Worm (Caenorhabditis elegans) whole organism, midembryonic: Measurements from ENCODE around the gene C05C10.8.

Experiments used
- T22C8.4 ChIP-seq: fragments of 200-800 bp; sonication (Bioruptor generic); IDR thresholded peaks from 2 replicates; pipeline ENCODE4 v1.3.6; 2022; ENCODE audit warnings: missing genetic modification characterization, missing compliant biosample characterization
- cog-1 ChIP-seq: sonication (generic microtip); optimal IDR thresholded peaks from 2 replicates; lab custom pipeline; 2016; ENCODE audit warnings: missing genetic modification characterization, missing compliant biosample characterization
- flt-1 ChIP-seq: fragments of 200-800 bp; sonication (Bioruptor generic); IDR thresholded peaks from 2 replicates; pipeline ENCODE4 v1.3.6; 2022; ENCODE audit warnings: missing genetic modification characterization, missing compliant biosample characterization
- klf-2 ChIP-seq: fragments of 200-800 bp; sonication (Bioruptor generic); conservative IDR thresholded peaks from 2 replicates; pipeline ENCODE4 v1.3.6; 2022; ENCODE audit warnings: missing genetic modification reagents, missing genetic modification characterization, missing compliant biosample characterization
- med-1 ChIP-seq: sonication (generic microtip); optimal IDR thresholded peaks from 2 replicates; lab custom pipeline; 2017; ENCODE audit warnings: missing genetic modification characterization, mild to moderate bottlenecking, missing compliant biosample characterization, antibody characterized with exemption, missing genetic modification reagents; ENCODE audit not compliant: insufficient read depth
- ref-1 ChIP-seq: fragments of 200-800 bp; sonication (Bioruptor generic); conservative IDR thresholded peaks from 2 replicates; pipeline ENCODE4 v1.3.6; 2022; ENCODE audit warnings: missing genetic modification reagents, missing genetic modification characterization, missing compliant biosample characterization
- tab-1 ChIP-seq: fragments of 200-800 bp; sonication (Bioruptor generic); IDR thresholded peaks from 2 replicates; pipeline ENCODE4 v1.3.6; 2022; ENCODE audit warnings: missing genetic modification characterization, missing compliant biosample characterization
- ztf-23 ChIP-seq: fragments of 200-800 bp; sonication (Bioruptor generic); IDR thresholded peaks from 2 replicates; pipeline ENCODE4 v1.3.6; 2022; ENCODE audit warnings: missing genetic modification reagents, missing genetic modification characterization, missing compliant biosample characterization
- ztf-29 ChIP-seq: fragments of 200-800 bp; sonication (Bioruptor generic); IDR thresholded peaks from 2 replicates; pipeline ENCODE4 v1.3.6; 2022; ENCODE audit warnings: missing genetic modification reagents, missing genetic modification characterization, missing compliant biosample characterization

C05C10.8 gene

DNA sequence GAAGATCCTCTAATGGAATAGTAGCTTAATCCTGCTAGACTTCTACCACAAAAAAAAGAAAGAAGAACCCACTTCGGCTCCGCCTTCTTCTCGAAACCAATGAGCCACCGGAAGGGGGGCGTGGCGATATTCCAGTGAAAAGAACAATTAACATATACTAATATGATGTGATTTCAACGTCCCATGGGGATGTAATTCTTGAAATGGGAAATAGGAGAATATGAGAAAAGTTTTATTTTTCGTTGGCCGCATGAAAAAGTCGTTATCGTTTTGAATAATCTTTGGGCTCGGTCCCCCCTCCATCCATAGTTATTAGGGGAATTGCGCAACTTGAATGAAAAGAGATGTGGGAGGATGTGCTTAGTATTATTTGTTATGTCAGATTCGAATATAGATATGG lies 17.5 kb downstream of the C05C10.8 start, which contains the start of gene unc-4:
Gene unc-4 (minus strand): TSS at position 101 of the 400 bp plus-strand sequence.
- TF ChIP-seq ref-1 (GFP tag; lab: Robert Waterston, UW) (no peak), klf-2 (no peak), flt-1 (GFP tag; lab: Robert Waterston, UW) (no peak), ztf-29 (no peak), cog-1 (no peak), ztf-23 (GFP tag; lab: Robert Waterston, UW) (no peak)

DNA sequence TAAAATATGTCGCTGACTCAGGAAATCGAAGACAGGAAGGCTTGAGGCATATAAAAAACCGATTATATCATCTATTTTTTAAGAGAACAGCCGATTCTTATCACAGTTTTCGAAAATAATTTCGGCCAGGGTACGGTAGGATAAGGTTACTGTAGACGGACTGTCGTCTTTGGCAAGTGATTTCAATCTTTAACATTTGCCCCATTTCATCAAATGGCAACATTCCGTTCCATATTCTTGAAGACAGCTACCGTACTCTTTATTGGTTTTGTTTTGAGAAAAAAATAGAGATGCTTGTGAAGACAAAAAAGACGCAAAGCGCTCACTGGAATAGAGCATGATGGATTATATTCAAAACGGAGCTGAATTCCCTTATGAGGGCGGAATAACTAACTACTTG lies 19.1 kb downstream of the C05C10.8 start:
- TF ChIP-seq ztf-29, result no peak
- no peak for TF ChIP-seq ref-1 (GFP tag; lab: Robert Waterston, UW)
- TF ChIP-seq tab-1 (GFP tag; lab: Robert Waterston, UW), result no peak
- TF ChIP-seq cog-1, result no peak
- no peak for TF ChIP-seq flt-1 (GFP tag; lab: Robert Waterston, UW)
- no peak for TF ChIP-seq T22C8.4 (GFP tag; lab: Robert Waterston, UW)
- TF ChIP-seq med-1 (GFP tag; lab: Kevin White, UChicago), result no peak
- TF ChIP-seq klf-2, result no peak
- TF ChIP-seq ztf-23 (GFP tag; lab: Robert Waterston, UW), result no peak

DNA sequence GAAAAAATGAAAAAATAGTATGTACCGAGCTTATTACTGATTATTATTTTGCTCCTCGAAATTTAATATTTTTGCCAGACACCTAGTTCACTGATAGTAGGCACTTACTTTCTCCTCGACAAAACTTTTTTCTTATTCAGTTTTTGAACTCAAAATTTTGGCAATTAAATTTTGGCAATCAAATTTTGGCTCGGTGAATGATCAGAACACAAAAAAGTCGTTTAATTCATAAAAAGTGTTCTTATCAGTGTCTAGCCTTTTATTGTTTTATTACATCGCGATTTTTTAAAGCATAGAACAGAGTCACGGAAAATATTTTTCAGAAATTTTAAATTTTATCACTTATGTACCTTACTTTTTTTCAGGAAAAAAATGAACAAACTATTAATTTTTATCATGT lies 22.6 kb downstream of the C05C10.8 start:
- no peak for TF ChIP-seq flt-1 (GFP tag; lab: Robert Waterston, UW)
- TF ChIP-seq klf-2, result no peak
- no peak for TF ChIP-seq tab-1 (GFP tag; lab: Robert Waterston, UW)
- no peak for TF ChIP-seq ztf-29
- no peak for TF ChIP-seq ztf-23 (GFP tag; lab: Robert Waterston, UW)
- no peak for TF ChIP-seq ref-1 (GFP tag; lab: Robert Waterston, UW)
- no peak for TF ChIP-seq T22C8.4 (GFP tag; lab: Robert Waterston, UW)
- no peak for TF ChIP-seq med-1 (GFP tag; lab: Kevin White, UChicago)
- TF ChIP-seq cog-1, result no peak

DNA sequence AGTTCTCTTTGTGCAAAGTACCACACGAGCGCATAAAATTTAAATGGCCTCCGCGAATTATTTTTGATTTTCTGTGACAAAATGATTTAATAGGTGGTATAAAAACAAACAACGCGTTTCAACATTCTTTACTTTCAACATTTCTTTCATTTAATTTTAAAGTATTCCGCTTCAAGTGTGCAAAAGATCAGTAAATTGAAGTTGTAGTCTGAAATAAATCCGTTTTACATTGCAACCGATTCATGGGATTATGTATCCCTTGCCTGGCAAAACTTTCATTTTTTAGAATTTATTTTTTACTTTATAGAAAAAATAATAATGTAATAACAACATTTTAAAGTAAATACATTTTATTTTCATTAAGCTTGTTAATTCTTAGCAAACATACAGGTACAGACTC lies 23.4 kb downstream of the C05C10.8 start, which contains the start of gene F26C11.1:
Gene F26C11.1 (plus strand): TSS at position 301 of the 400 bp plus-strand sequence.
- no peak for TF ChIP-seq cog-1
- TF ChIP-seq flt-1 (GFP tag; lab: Robert Waterston, UW), result no peak
- no peak for TF ChIP-seq klf-2
- no peak for TF ChIP-seq ref-1 (GFP tag; lab: Robert Waterston, UW)
- TF ChIP-seq med-1 (GFP tag; lab: Kevin White, UChicago), result no peak
- TF ChIP-seq ztf-23 (GFP tag; lab: Robert Waterston, UW), result no peak

DNA sequence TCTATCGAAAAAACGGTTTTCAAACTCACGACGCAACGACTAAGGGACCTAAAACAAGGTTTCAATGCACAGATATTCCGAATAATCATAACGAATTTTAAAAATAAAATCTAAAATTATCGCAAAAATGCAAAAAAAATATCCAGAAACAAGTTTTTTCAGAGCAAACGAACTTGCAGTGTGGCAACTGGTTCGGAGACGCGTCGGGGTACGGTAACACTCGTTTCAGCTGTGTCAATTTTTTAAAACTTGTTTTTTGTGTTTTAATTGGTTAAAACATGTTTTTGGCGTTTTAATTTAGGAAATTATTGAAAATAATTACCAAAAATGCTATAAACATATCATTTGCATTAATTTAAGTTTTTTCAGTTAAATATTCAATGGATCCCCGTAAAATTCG lies 25.4 kb downstream of the C05C10.8 start, which contains the start of gene C08H9.16:
Gene C08H9.16 (plus strand): TSS at position 370 of the 400 bp plus-strand sequence.
- TF ChIP-seq med-1 (GFP tag; lab: Kevin White, UChicago) (no peak), ztf-23 (GFP tag; lab: Robert Waterston, UW) (no peak)

DNA sequence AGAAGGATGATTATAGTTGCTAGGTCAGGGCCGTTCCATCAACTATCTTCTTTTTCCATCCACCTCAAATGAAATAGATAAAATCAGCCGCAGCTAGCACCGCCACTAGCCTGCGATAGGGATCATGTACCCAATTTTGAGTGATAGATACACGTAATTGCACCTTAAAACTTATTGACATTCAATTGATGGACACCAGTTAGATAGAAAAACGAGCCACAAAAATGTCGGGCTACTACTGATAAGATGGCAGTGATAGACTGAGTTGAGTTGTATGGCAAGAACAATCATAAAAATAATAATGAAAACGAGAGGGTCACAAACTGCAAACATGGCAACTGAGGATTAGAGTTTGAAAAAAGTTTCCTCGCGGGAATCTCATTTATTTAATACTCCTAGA lies 26.0 kb downstream of the C05C10.8 start:
- no peak for TF ChIP-seq klf-2
- TF ChIP-seq tab-1 (GFP tag; lab: Robert Waterston, UW), result no peak
- TF ChIP-seq T22C8.4 (GFP tag; lab: Robert Waterston, UW), result no peak
- no peak for TF ChIP-seq ref-1 (GFP tag; lab: Robert Waterston, UW)
- TF ChIP-seq flt-1 (GFP tag; lab: Robert Waterston, UW), result no peak
- TF ChIP-seq ztf-29, result no peak
- TF ChIP-seq cog-1, result no peak
- TF ChIP-seq ztf-23 (GFP tag; lab: Robert Waterston, UW), result no peak
- TF ChIP-seq med-1 (GFP tag; lab: Kevin White, UChicago), result no peak

DNA sequence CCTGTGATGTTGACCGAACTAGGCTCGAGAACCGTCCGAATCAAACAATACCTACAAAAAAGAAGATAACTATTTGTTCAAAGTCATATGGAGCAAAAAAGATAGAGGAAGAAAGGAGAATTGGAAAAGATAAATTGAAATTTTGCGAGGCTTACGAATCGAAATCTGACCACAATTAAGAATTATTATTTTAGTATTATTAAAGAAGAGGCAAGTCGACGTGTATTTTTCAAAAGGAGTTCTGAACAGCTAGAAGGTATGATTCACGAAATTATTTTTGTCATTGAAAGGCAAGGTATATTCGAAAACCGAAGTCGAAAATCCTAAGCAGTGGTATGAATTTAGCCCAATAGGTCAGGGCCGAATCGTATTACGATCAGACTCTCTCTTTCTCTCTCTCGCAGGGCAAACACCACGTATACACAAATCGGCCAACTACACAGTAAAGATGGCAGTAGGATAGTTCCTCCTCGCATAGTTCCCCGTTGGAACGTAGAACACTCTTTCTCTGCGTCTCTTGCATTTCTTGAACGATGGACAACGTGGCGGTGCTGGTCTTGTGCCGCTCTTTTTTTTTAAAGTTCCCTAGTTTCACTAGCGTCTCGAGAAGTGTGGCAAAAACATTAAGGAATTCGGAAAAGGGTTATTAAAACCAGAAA lies 26.6 kb downstream of the C05C10.8 start, which contains the start of gene vgln-1:
Gene vgln-1 (minus strand): TSS at position 51 of the 659 bp plus-strand sequence.
- TF ChIP-seq tab-1 (GFP tag; lab: Robert Waterston, UW) (no peak), med-1 (GFP tag; lab: Kevin White, UChicago) (no peak), flt-1 (GFP tag; lab: Robert Waterston, UW) (no peak), ztf-29 (no peak), T22C8.4 (GFP tag; lab: Robert Waterston, UW) (no peak), cog-1 (no peak), klf-2 (no peak), ref-1 (GFP tag; lab: Robert Waterston, UW) (no peak), ztf-23 (GFP tag; lab: Robert Waterston, UW) (no peak)

DNA sequence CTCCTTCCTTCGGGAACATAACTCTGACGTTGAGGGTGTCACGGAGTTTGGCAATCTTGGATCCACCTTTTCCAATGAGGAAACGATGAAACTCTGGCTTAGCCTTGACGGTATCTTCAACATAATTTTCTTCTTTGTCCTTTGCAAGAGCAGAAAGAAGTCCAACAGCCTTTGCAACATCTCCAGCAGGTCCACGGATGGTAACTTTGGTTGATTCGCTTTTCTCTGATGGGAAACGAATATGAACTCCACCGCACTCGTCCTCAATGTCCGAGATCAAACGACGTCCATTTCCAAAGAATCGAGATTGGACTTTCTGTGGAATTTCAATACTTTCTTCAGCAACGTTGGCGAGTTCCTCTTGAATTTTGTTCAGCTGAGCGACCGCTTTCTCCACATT lies 29.3 kb downstream of the C05C10.8 start:
- TF ChIP-seq ztf-29 (no peak), klf-2 (no peak), cog-1 (no peak), ztf-23 (GFP tag; lab: Robert Waterston, UW) (no peak), T22C8.4 (GFP tag; lab: Robert Waterston, UW) (no peak), flt-1 (GFP tag; lab: Robert Waterston, UW) (no peak), med-1 (GFP tag; lab: Kevin White, UChicago) (no peak), tab-1 (GFP tag; lab: Robert Waterston, UW) (no peak), ref-1 (GFP tag; lab: Robert Waterston, UW) (no peak)

DNA sequence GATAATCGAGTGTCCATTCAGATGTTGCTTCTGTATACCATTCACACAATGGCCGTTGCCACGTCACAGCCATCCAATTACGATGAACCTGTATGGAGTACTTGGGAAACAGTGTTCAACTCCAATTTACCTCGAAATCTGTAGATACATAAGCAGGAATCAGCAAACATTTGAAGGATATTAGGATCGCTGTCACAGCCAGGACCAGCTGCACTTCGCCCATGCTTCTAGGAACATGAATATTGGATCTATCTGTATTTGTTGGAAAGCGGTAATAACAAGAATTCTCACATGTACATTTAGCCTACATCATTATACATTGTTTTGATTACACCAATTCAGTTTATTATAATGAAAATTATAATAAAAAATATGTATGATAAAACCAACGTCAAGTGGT lies 31.6 kb downstream of the C05C10.8 start, which contains the start of gene algn-8:
Gene algn-8 (minus strand): TSS at position 227 of the 400 bp plus-strand sequence.
- TF ChIP-seq tab-1 (GFP tag; lab: Robert Waterston, UW) (no peak), cog-1 (no peak), med-1 (GFP tag; lab: Kevin White, UChicago) (no peak), klf-2 (no peak), ref-1 (GFP tag; lab: Robert Waterston, UW) (no peak), flt-1 (GFP tag; lab: Robert Waterston, UW) (no peak), ztf-29 (no peak), T22C8.4 (GFP tag; lab: Robert Waterston, UW) (no peak), ztf-23 (GFP tag; lab: Robert Waterston, UW) (no peak)

DNA sequence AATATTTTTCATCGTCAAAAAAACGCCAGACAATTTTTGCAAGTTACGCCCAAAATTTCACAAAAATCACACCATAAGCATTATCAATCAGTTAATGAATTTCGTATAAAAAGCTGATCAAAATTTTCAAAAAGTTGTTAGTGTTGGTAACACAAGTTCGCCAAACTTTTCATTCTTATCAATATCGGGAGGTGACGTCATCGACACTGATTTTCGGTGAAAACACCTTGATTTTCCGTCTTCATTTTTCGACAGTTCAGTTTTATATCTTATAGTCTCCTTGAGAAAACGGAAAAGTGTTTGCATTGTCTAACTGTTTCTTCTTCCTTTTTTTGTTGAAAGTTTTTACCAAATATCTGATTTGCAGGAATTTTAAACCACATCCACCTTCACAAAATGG lies 37.0 kb downstream of the C05C10.8 start, which contains the start of gene C08H9.15:
Gene C08H9.15 (plus strand): TSS at position 368 of the 400 bp plus-strand sequence.
- TF ChIP-seq ztf-29, result no peak
- no peak for TF ChIP-seq ztf-23 (GFP tag; lab: Robert Waterston, UW)
- TF ChIP-seq med-1 (GFP tag; lab: Kevin White, UChicago), result no peak
- TF ChIP-seq ref-1 (GFP tag; lab: Robert Waterston, UW), result no peak
- no peak for TF ChIP-seq klf-2
